Fruit fly (Drosophila melanogaster): Measurements from ENCODE around the gene CG14913.
A peak's percentile ranks its signal among the peaks of the same experiment; 100 is the strongest.

Gene CG14913

dm6 chr2L:11003925-11004673 lies 12.7 kb upstream of the CG14913 start, which contains the start of gene RpL9:
RpL9 (minus strand) TSS chr2L:11004189.
- TF ChIP-seq CTCF (optimal IDR thresholded peaks at IDR 0.05) = peak in 1 of 2 experiments; percentile 38
- no peak for TF ChIP-seq CG8478 (optimal IDR thresholded peaks at IDR 0.05)

dm6 chr2L:11004674-11005045 lies 12.1 kb upstream of the CG14913 start, which contains the start of gene Nup154:
Nup154 (plus strand) TSS chr2L:11004820.
- TF ChIP-seq CTCF (optimal IDR thresholded peaks at IDR 0.05) (no peak), CG8478 (optimal IDR thresholded peaks at IDR 0.05) (no peak)

- TF ChIP-seq CG8478 (optimal IDR thresholded peaks at IDR 0.05) (no peak), CTCF (optimal IDR thresholded peaks at IDR 0.05) (no peak)
These were observed 5.8 kb upstream of the CG14913 start, which contains the start of the genes Art8 and dUTPase for dm6 chr2L:11010999-11011398. Art8 (minus strand) TSS chr2L:11011086. dUTPase (plus strand) TSS chr2L:11011312.

dm6 chr2L:11014018-11014611 lies 2.7 kb upstream of the CG14913 start:
- TF ChIP-seq CTCF (optimal IDR thresholded peaks at IDR 0.05) (no peak), CG8478 (optimal IDR thresholded peaks at IDR 0.05) (no peak)

dm6 chr2L:11014671-11015070 lies 2.1 kb upstream of the CG14913 start:
- TF ChIP-seq CTCF (optimal IDR thresholded peaks at IDR 0.05) = no peak
- TF ChIP-seq CG8478 (optimal IDR thresholded peaks at IDR 0.05) = no peak

- TF ChIP-seq CTCF (optimal IDR thresholded peaks at IDR 0.05) = no peak
- TF ChIP-seq CG8478 (optimal IDR thresholded peaks at IDR 0.05) = no peak
These were observed 1.5 kb upstream of the CG14913 start, which contains the start of gene Acp32CD for dm6 chr2L:11015320-11015719. Acp32CD (plus strand) TSS chr2L:11015620.

- TF ChIP-seq CG8478 (optimal IDR thresholded peaks at IDR 0.05) = no peak
- no peak for TF ChIP-seq CTCF (optimal IDR thresholded peaks at IDR 0.05)
These were observed 4.8 kb downstream of the CG14913 start for dm6 chr2L:11021606-11022005.

- TF ChIP-seq CG8478 (optimal IDR thresholded peaks at IDR 0.05) = no peak
- TF ChIP-seq CTCF (optimal IDR thresholded peaks at IDR 0.05) = no peak
These were observed 6.0 kb downstream of the CG14913 start for dm6 chr2L:11022804-11023203.

dm6 chr2L:11023875-11024274 lies 7.1 kb downstream of the CG14913 start:
- TF ChIP-seq CG8478 (optimal IDR thresholded peaks at IDR 0.05) (no peak), CTCF (optimal IDR thresholded peaks at IDR 0.05) (no peak)

- TF ChIP-seq CTCF (optimal IDR thresholded peaks at IDR 0.05) (no peak), CG8478 (optimal IDR thresholded peaks at IDR 0.05) (no peak)
These were observed 10.4 kb downstream of the CG14913 start for dm6 chr2L:11027213-11027612.

dm6 chr2L:11027825-11028496 lies 11.2 kb downstream of the CG14913 start:
- TF ChIP-seq CTCF (optimal IDR thresholded peaks at IDR 0.05) (no peak), CG8478 (optimal IDR thresholded peaks at IDR 0.05) (no peak)

dm6 chr2L:11032285-11032970 lies 15.6 kb downstream of the CG14913 start:
- TF ChIP-seq CG8478 (optimal IDR thresholded peaks at IDR 0.05) (no peak), CTCF (optimal IDR thresholded peaks at IDR 0.05) (no peak)

- no peak for TF ChIP-seq CTCF (optimal IDR thresholded peaks at IDR 0.05)
- TF ChIP-seq CG8478 (optimal IDR thresholded peaks at IDR 0.05) = no peak
These were observed 17.7 kb downstream of the CG14913 start, which contains the start of gene CG18666 for dm6 chr2L:11034495-11034894. CG18666 (plus strand) TSS chr2L:11034795.

dm6 chr2L:11037583-11038517 lies 21.1 kb downstream of the CG14913 start:
- TF ChIP-seq CG8478 (optimal IDR thresholded peaks at IDR 0.05) = no peak
- no peak for TF ChIP-seq CTCF (optimal IDR thresholded peaks at IDR 0.05)

Measured in S2 (cell line).